Fruit fly (Drosophila melanogaster) whole organism, adult: ENCODE measurements around the gene CG43924.
"Not testable (repeated sequence)": the region's sequence is repeated elsewhere in the genome, so short reads cannot be mapped to it uniquely, and the experiment has no call there.

ENCODE experiments used
- CG7045 ChIP-seq: fragments of 200-800 bp; sonication (Bioruptor generic); optimal IDR thresholded peaks from 2 replicates; lab custom pipeline; 2017; ENCODE audit warnings: missing biosample characterization, mild to moderate bottlenecking, missing genetic modification characterization
- CG7101 ChIP-seq: fragments of 200-800 bp; sonication (Bioruptor generic); optimal IDR thresholded peaks from 2 replicates; lab custom pipeline; 2018; ENCODE audit warnings: missing biosample characterization, mild to moderate bottlenecking, missing genetic modification characterization, moderate library complexity
- Crg-1 ChIP-seq: fragments of 200-800 bp; sonication (Bioruptor generic); optimal IDR thresholded peaks from 2 replicates; lab custom pipeline; 2016; ENCODE audit warnings: missing biosample characterization, missing genetic modification characterization
- bab1 ChIP-seq: fragments of 200-800 bp; sonication (Bioruptor generic); optimal IDR thresholded peaks from 3 replicates; lab custom pipeline; 2019; ENCODE audit warnings: missing biosample characterization, mild to moderate bottlenecking, missing genetic modification characterization, moderate library complexity
- cnc ChIP-seq, 2 experiments: fragments of >200 bp; optimal IDR thresholded peaks; 2 replicates each; lab custom pipeline; 2017
- ovo ChIP-seq: fragments of 200-800 bp; sonication (Bioruptor generic); optimal IDR thresholded peaks from 2 replicates; lab custom pipeline; 2016; ENCODE audit warnings: missing biosample characterization, missing genetic modification characterization
- toe ChIP-seq: fragments of 200-800 bp; sonication (Bioruptor generic); optimal IDR thresholded peaks from 2 replicates; lab custom pipeline; 2016; ENCODE audit warnings: missing biosample characterization, missing genetic modification characterization

DNA sequence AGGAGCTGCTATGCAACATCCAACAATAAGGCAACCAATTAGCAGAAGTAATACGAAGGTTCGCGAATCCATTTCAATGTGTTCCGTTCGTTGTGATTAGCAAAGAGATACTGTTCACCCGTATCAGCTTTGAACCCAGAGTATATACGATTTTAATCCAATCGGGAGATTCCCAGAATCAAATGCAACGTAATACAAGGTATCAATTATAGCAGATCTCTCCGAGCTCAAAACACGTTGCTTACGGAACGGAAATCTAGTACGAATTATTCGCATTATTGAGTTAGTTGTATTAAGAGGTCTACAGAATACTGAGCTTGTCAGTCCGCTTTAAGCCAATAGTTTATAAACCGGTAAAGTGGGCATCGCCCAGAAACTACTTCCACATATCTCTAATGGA lies 16.5 kb downstream of the CG43924 start, which contains the start of gene CG44140:
- TF ChIP-seq Crg-1 (GFP tag; lab: Kevin White, UChicago); ovo; cnc (optimal IDR thresholded peaks at IDR 0.05; lab: Kevin White, UChicago); bab1 (GFP tag; lab: Kevin White, UChicago); toe; CG7045; CG7101 (tag; lab: Kevin White, UChicago): not testable (repeated sequence)
